Worm (Caenorhabditis elegans) whole organism, late embryonic: Measurements from ENCODE around the gene inft-2.

Source experiments
- F13H6.1 ChIP-seq: sonication (generic microtip); optimal IDR thresholded peaks from 2 replicates; lab custom pipeline; 2016; ENCODE audit warnings: missing genetic modification characterization, missing compliant biosample characterization
- ceh-14 ChIP-seq: sonication (generic microtip); optimal IDR thresholded peaks from 2 replicates; lab custom pipeline; 2016; ENCODE audit warnings: missing genotype, missing genetic modification characterization, missing compliant biosample characterization
- elt-4 ChIP-seq: sonication (generic microtip); optimal IDR thresholded peaks from 2 replicates; lab custom pipeline; 2016; ENCODE audit warnings: missing genetic modification characterization, missing compliant biosample characterization
- fkh-10 ChIP-seq: fragments of 150-350 bp; optimal IDR thresholded peaks from 2 replicates; lab custom pipeline; 2014; ENCODE audit warnings: missing biosample characterization, missing genetic modification reagents, missing genetic modification characterization
- lin-11 ChIP-seq: fragments of 200-800 bp; sonication (Bioruptor generic); optimal IDR thresholded peaks from 2 replicates; lab custom pipeline; 2018; ENCODE audit warnings: mild to moderate bottlenecking, missing genetic modification characterization, missing compliant biosample characterization
- pqm-1 ChIP-seq: sonication (generic microtip); optimal IDR thresholded peaks from 2 replicates; lab custom pipeline; 2016; ENCODE audit warnings: missing genetic modification characterization, missing compliant biosample characterization
- sdc-2 ChIP-seq: sonication (generic microtip); optimal IDR thresholded peaks from 2 replicates; lab custom pipeline; 2016; ENCODE audit warnings: missing genotype, missing genetic modification characterization, missing compliant biosample characterization

ce11 chrV:13053635-13054034 lies 51.5 kb downstream of the inft-2 start, which contains the start of gene srr-1:
- TF ChIP-seq fkh-10 (GFP tag; lab: Kevin White, UChicago): no peak
- TF ChIP-seq ceh-14 (tag; lab: Kevin White, UChicago): no peak
- TF ChIP-seq sdc-2 (tag; lab: Kevin White, UChicago): no peak
- TF ChIP-seq lin-11 (tag; lab: Kevin White, UChicago): no peak
- TF ChIP-seq pqm-1: no peak
- no peak for TF ChIP-seq F13H6.1
- no peak for TF ChIP-seq elt-4 (tag; lab: Kevin White, UChicago)
